Worm (Caenorhabditis elegans) whole organism, L4 larva: ENCODE results near the gene B0024.3.
A peak's percentile ranks its signal among the peaks of the same experiment; 100 is the strongest.

ENCODE experiments used
- F44E2.7 ChIP-seq: fragments of 200-800 bp; sonication (Bioruptor generic); IDR thresholded peaks from 2 replicates; pipeline ENCODE4 v2.1.2; 2022; ENCODE audit warnings: missing genetic modification characterization, missing compliant biosample characterization
- R02D3.7 ChIP-seq: fragments of 150-350 bp; sonication (generic microtip); optimal IDR thresholded peaks from 3 replicates; lab custom pipeline; 2014; ENCODE audit warnings: missing biosample characterization, missing genetic modification characterization
- T20F7.1 ChIP-seq: fragments of 200-800 bp; sonication (Bioruptor generic); optimal IDR thresholded peaks from 2 replicates; lab custom pipeline; 2018; ENCODE audit warnings: mild to moderate bottlenecking, missing genetic modification characterization, missing compliant biosample characterization
- T26A8.4 ChIP-seq: fragments of 200-800 bp; sonication (Bioruptor generic); IDR thresholded peaks from 2 replicates; pipeline ENCODE4 v1.3.6; 2022; ENCODE audit warnings: missing genetic modification characterization, missing compliant biosample characterization
- Y48G9A.11 ChIP-seq: fragments of 200-800 bp; sonication (Bioruptor generic); IDR thresholded peaks from 2 replicates; pipeline ENCODE4 v1.3.6; 2022; ENCODE audit warnings: missing genetic modification reagents, missing genetic modification characterization, missing compliant biosample characterization
- Y75B8A.6 ChIP-seq: fragments of 200-800 bp; sonication (Bioruptor generic); IDR thresholded peaks from 2 replicates; pipeline ENCODE4 v1.3.6; 2022; ENCODE audit warnings: missing genetic modification reagents, missing genetic modification characterization, missing compliant biosample characterization
- ceh-20 ChIP-seq: fragments of 200-800 bp; sonication (Bioruptor generic); IDR thresholded peaks from 2 replicates; pipeline ENCODE4 v1.3.6; 2022; ENCODE audit warnings: missing genetic modification reagents, missing genetic modification characterization, missing compliant biosample characterization
- ceh-28 ChIP-seq: fragments of 150-350 bp; optimal IDR thresholded peaks from 2 replicates; lab custom pipeline; 2014; ENCODE audit warnings: missing biosample characterization, missing genetic modification reagents, missing genetic modification characterization
- ceh-32 ChIP-seq: sonication (generic microtip); optimal IDR thresholded peaks from 2 replicates; lab custom pipeline; 2016; ENCODE audit warnings: mild to moderate bottlenecking, missing genetic modification characterization, missing compliant biosample characterization; ENCODE audit not compliant: poor library complexity
- ceh-62 ChIP-seq: sonication (generic microtip); optimal IDR thresholded peaks from 2 replicates; lab custom pipeline; 2017; ENCODE audit warnings: missing biosample characterization, missing genetic modification characterization
- ceh-82 ChIP-seq: sonication (generic microtip); optimal IDR thresholded peaks from 2 replicates; lab custom pipeline; 2017; ENCODE audit warnings: missing biosample characterization, missing genetic modification characterization
- ctbp-1 ChIP-seq: fragments of 200-800 bp; sonication (Bioruptor generic); IDR thresholded peaks from 2 replicates; pipeline ENCODE4 v1.3.6; 2022; ENCODE audit warnings: missing genetic modification reagents, missing genetic modification characterization, missing compliant biosample characterization
- daf-19 ChIP-seq: fragments of 200-800 bp; sonication (Bioruptor generic); conservative IDR thresholded peaks from 2 replicates; pipeline ENCODE4 v1.3.6; 2022; ENCODE audit warnings: missing genetic modification characterization, missing compliant biosample characterization
- dmd-6 ChIP-seq: fragments of 200-800 bp; sonication (Bioruptor generic); IDR thresholded peaks from 2 replicates; pipeline ENCODE4 v1.3.6; 2022; ENCODE audit warnings: missing genetic modification reagents, missing genetic modification characterization, missing compliant biosample characterization
- dmd-8 ChIP-seq: fragments of 200-800 bp; sonication (Bioruptor generic); IDR thresholded peaks from 2 replicates; pipeline ENCODE4 v1.3.6; 2022; ENCODE audit warnings: missing genetic modification characterization, missing compliant biosample characterization
- duxl-1 ChIP-seq: sonication (generic microtip); optimal IDR thresholded peaks from 2 replicates; lab custom pipeline; 2016; ENCODE audit warnings: mild to moderate bottlenecking, missing genetic modification characterization, moderate library complexity, missing compliant biosample characterization; ENCODE audit not compliant: poor library complexity
- dve-1 ChIP-seq: sonication (generic microtip); optimal IDR thresholded peaks from 2 replicates; lab custom pipeline; 2017; ENCODE audit warnings: antibody characterized with exemption, mild to moderate bottlenecking, missing genetic modification characterization, missing compliant biosample characterization; ENCODE audit not compliant: insufficient read depth
- fkh-10 ChIP-seq: fragments of 150-350 bp; optimal IDR thresholded peaks from 2 replicates; lab custom pipeline; 2014; ENCODE audit warnings: missing biosample characterization, missing genetic modification reagents, missing genetic modification characterization
- fos-1 ChIP-seq: fragments of 150-350 bp; optimal IDR thresholded peaks from 2 replicates; lab custom pipeline; 2014; ENCODE audit warnings: missing biosample characterization, missing genetic modification characterization
- gei-8 ChIP-seq: fragments of 200-800 bp; sonication (Bioruptor generic); optimal IDR thresholded peaks from 2 replicates; lab custom pipeline; 2018; ENCODE audit warnings: mild to moderate bottlenecking, missing genetic modification characterization, missing compliant biosample characterization
- hlh-11 ChIP-seq: fragments of 200-800 bp; sonication (Bioruptor generic); optimal IDR thresholded peaks from 2 replicates; lab custom pipeline; 2018; ENCODE audit warnings: mild to moderate bottlenecking, missing genetic modification characterization, missing compliant biosample characterization
- hlh-30 ChIP-seq: sonication (generic microtip); optimal IDR thresholded peaks from 2 replicates; lab custom pipeline; 2017; ENCODE audit warnings: antibody characterized with exemption, mild to moderate bottlenecking, missing genetic modification characterization, missing compliant biosample characterization; ENCODE audit not compliant: insufficient read depth
- jun-1 ChIP-seq: fragments of 150-350 bp; optimal IDR thresholded peaks from 2 replicates; lab custom pipeline; 2014; ENCODE audit warnings: missing biosample characterization, missing genetic modification reagents, missing genetic modification characterization
- lim-7 ChIP-seq: fragments of 200-800 bp; sonication (Bioruptor generic); IDR thresholded peaks from 2 replicates; pipeline ENCODE4 v1.3.6; 2022; ENCODE audit warnings: missing genetic modification characterization, missing compliant biosample characterization
- lin-13 ChIP-seq: fragments of 150-350 bp; optimal IDR thresholded peaks from 2 replicates; lab custom pipeline; 2014; ENCODE audit warnings: missing biosample characterization, missing genetic modification reagents, missing genetic modification characterization
- lin-15B ChIP-seq: fragments of 150-350 bp; sonication (generic microtip); optimal IDR thresholded peaks from 3 replicates; lab custom pipeline; 2014; ENCODE audit warnings: missing biosample characterization, missing genetic modification characterization
- lsy-2 ChIP-seq, 2 experiments: fragments of 150-350 bp in 1 of 2; sonication (generic microtip) in 1 of 2; optimal IDR thresholded peaks; 2 replicates each; lab custom pipeline; 2014 to 2017; ENCODE audit warnings: missing biosample characterization in 2 of 2, missing genetic modification characterization in 2 of 2
- mep-1 ChIP-seq: fragments of 150-350 bp; sonication (generic microtip); optimal IDR thresholded peaks from 3 replicates; lab custom pipeline; 2014; ENCODE audit warnings: missing biosample characterization, missing genetic modification characterization
- mxl-2 ChIP-seq: fragments of 200-800 bp; sonication (Bioruptor generic); conservative IDR thresholded peaks from 2 replicates; pipeline ENCODE4 v1.3.6; 2022; ENCODE audit warnings: missing genetic modification reagents, missing genetic modification characterization, missing compliant biosample characterization
- mxl-3 ChIP-seq: fragments of 200-800 bp; sonication (Bioruptor generic); optimal IDR thresholded peaks from 2 replicates; lab custom pipeline; 2018; ENCODE audit warnings: mild to moderate bottlenecking, missing genetic modification characterization, missing compliant biosample characterization
- nhr-102 ChIP-seq: sonication (generic microtip); optimal IDR thresholded peaks from 2 replicates; lab custom pipeline; 2016; ENCODE audit warnings: mild to moderate bottlenecking, missing genetic modification characterization, moderate library complexity, missing compliant biosample characterization
- nhr-111 ChIP-seq: fragments of 200-800 bp; sonication (Bioruptor generic); optimal IDR thresholded peaks from 2 replicates; lab custom pipeline; 2018; ENCODE audit warnings: mild to moderate bottlenecking, missing genetic modification characterization, missing compliant biosample characterization
- nhr-25 ChIP-seq: sonication (generic microtip); optimal IDR thresholded peaks from 2 replicates; lab custom pipeline; 2017; ENCODE audit warnings: missing genetic modification characterization, mild to moderate bottlenecking, missing compliant biosample characterization, antibody characterized with exemption, moderate library complexity, borderline replicate concordance; ENCODE audit not compliant: insufficient read depth
- nhr-28 ChIP-seq: fragments of 150-350 bp; optimal IDR thresholded peaks from 2 replicates; lab custom pipeline; 2014; ENCODE audit warnings: missing biosample characterization, missing genetic modification characterization
- nhr-41 ChIP-seq: fragments of 200-800 bp; sonication (Bioruptor generic); IDR thresholded peaks from 2 replicates; pipeline ENCODE4 v1.3.6; 2022; ENCODE audit warnings: missing genetic modification reagents, missing genetic modification characterization, missing compliant biosample characterization
- nhr-42 ChIP-seq: fragments of 200-800 bp; sonication (Bioruptor generic); IDR thresholded peaks from 2 replicates; pipeline ENCODE4 v1.3.6; 2022; ENCODE audit warnings: missing genetic modification characterization, missing compliant biosample characterization
- nhr-48 ChIP-seq: sonication (generic microtip); optimal IDR thresholded peaks from 2 replicates; lab custom pipeline; 2016; ENCODE audit warnings: mild to moderate bottlenecking, missing genetic modification characterization, missing compliant biosample characterization
- nhr-6 ChIP-seq: fragments of 150-350 bp; optimal IDR thresholded peaks from 2 replicates; lab custom pipeline; 2014; ENCODE audit warnings: missing biosample characterization, missing genetic modification characterization
- nhr-76 ChIP-seq: fragments of 150-350 bp; optimal IDR thresholded peaks from 2 replicates; lab custom pipeline; 2014; ENCODE audit warnings: missing biosample characterization, missing genetic modification characterization
- nhr-77 ChIP-seq: fragments of 150-350 bp; optimal IDR thresholded peaks from 2 replicates; lab custom pipeline; 2014; ENCODE audit warnings: missing biosample characterization, missing genetic modification characterization
- pqm-1 ChIP-seq: sonication (generic microtip); optimal IDR thresholded peaks from 2 replicates; lab custom pipeline; 2017; ENCODE audit warnings: missing biosample characterization, missing genetic modification characterization
- saeg-2 ChIP-seq: fragments of 200-800 bp; sonication (Bioruptor generic); IDR thresholded peaks from 2 replicates; pipeline ENCODE4 v1.3.6; 2022; ENCODE audit warnings: missing genetic modification reagents, missing genetic modification characterization, missing compliant biosample characterization
- skn-1 ChIP-seq: fragments of 150-350 bp; optimal IDR thresholded peaks from 2 replicates; lab custom pipeline; 2014; ENCODE audit warnings: missing biosample characterization, missing genetic modification characterization
- snpc-4 ChIP-seq: fragments of 150-350 bp; optimal IDR thresholded peaks from 2 replicates; lab custom pipeline; 2014; ENCODE audit warnings: missing biosample characterization, missing genetic modification characterization
- tra-1 ChIP-seq: fragments of 200-800 bp; sonication (Bioruptor generic); IDR thresholded peaks from 2 replicates; pipeline ENCODE4 v1.3.6; 2022; ENCODE audit warnings: missing genetic modification reagents, missing genetic modification characterization, missing compliant biosample characterization
- unc-39 ChIP-seq: sonication (generic microtip); optimal IDR thresholded peaks from 2 replicates; lab custom pipeline; 2017; ENCODE audit warnings: missing biosample characterization, missing genetic modification characterization
- unc-62 ChIP-seq, 3 experiments: fragments of 150-350 bp in 1 of 3; sonication (generic microtip); optimal IDR thresholded peaks in 2 of 3; peaks in 1 of 3; 1 replicate in 1 of 3; 2 replicates in 2 of 3; lab custom pipeline; 2014 to 2017; ENCODE audit warnings: missing biosample characterization in 3 of 3, missing genetic modification characterization in 3 of 3, missing genetic modification reagents in 3 of 3, missing genotype in 1 of 3
- vab-7 ChIP-seq: fragments of 200-800 bp; sonication (Bioruptor generic); IDR thresholded peaks from 2 replicates; pipeline ENCODE4 v1.3.6; 2022; ENCODE audit warnings: missing genetic modification reagents, missing genetic modification characterization, missing compliant biosample characterization
- zfp-3 ChIP-seq: fragments of 200-800 bp; sonication (Bioruptor generic); conservative IDR thresholded peaks from 2 replicates; pipeline ENCODE4 v1.3.6; 2022; ENCODE audit warnings: missing genetic modification reagents, missing genetic modification characterization, missing compliant biosample characterization
- ztf-11 ChIP-seq: fragments of 150-350 bp; optimal IDR thresholded peaks from 2 replicates; lab custom pipeline; 2014; ENCODE audit warnings: missing biosample characterization, missing genetic modification characterization

B0024.3 gene

DNA sequence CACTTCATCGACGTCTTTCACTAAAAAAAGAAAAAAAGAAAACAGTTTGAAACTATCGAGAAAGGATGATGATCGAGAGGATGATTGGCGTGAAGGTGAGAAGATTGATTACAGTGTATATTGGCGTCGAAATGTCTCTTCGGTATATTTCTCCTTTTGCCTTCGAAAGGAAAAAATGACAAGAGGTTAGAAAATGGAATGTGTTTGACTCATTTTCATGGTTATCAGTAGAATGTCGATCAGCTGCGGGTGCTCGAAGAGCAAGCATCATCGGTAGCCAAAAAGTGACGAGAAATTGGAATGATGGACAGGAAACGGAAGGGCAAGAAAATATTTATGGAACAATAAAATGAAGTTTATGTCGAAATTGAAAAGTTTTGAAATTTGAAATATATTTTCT is 46.5 kb downstream of the B0024.3 start:
- TF ChIP-seq pqm-1 (tag; lab: Kevin White, UChicago), result peak; percentile 20
- TF ChIP-seq ctbp-1 (GFP tag; lab: Robert Waterston, UW), result no peak
- TF ChIP-seq mep-1 (tag; lab: Kevin White, UChicago), result no peak
- no peak for TF ChIP-seq gei-8 (GFP tag; lab: Kevin White, UChicago)
- 0 out of 2 replicates have a peak, but pooled peaks have one; percentile 21 for TF ChIP-seq ceh-20 (GFP tag; lab: Robert Waterston, UW)
- no peak for TF ChIP-seq nhr-6 (tag; lab: Kevin White, UChicago)
- no peak for TF ChIP-seq nhr-102 (tag; lab: Kevin White, UChicago)
- TF ChIP-seq nhr-42, result no peak
- TF ChIP-seq nhr-25 (tag; lab: Kevin White, UChicago), result no peak
- TF ChIP-seq snpc-4 (tag; lab: Kevin White, UChicago), result no peak
- peak; percentile 98 for TF ChIP-seq dmd-6 (GFP tag; lab: Robert Waterston, UW)
- no peak for TF ChIP-seq skn-1 (tag; lab: Kevin White, UChicago)
- TF ChIP-seq ceh-82 (tag; lab: Kevin White, UChicago), result no peak
- no peak for TF ChIP-seq saeg-2 (GFP tag; lab: Robert Waterston, UW)
- peak; percentile 47 for TF ChIP-seq nhr-28
- no peak for TF ChIP-seq unc-39 (tag; lab: Kevin White, UChicago)
- no peak for TF ChIP-seq nhr-111
- TF ChIP-seq daf-19 (GFP tag; lab: Robert Waterston, UW), result no peak
- TF ChIP-seq T26A8.4, result no peak
- TF ChIP-seq fkh-10, result no peak
- no peak for TF ChIP-seq ztf-11 (tag; lab: Kevin White, UChicago)
- TF ChIP-seq nhr-48 (tag; lab: Kevin White, UChicago), result peak; percentile 74
- no peak for TF ChIP-seq Y75B8A.6 (GFP tag; lab: Robert Waterston, UW)
- peak; percentile 43 for TF ChIP-seq dve-1
- TF ChIP-seq lin-15B, result no peak
- peak; percentile 58; the same call in 1 of the 2 replicates for TF ChIP-seq tra-1 (GFP tag; lab: Robert Waterston, UW)
- peak; percentile 63 for TF ChIP-seq hlh-11 (tag; lab: Kevin White, UChicago)
- TF ChIP-seq ceh-28, result no peak
- TF ChIP-seq, all 104 proteins: peak for 8

DNA sequence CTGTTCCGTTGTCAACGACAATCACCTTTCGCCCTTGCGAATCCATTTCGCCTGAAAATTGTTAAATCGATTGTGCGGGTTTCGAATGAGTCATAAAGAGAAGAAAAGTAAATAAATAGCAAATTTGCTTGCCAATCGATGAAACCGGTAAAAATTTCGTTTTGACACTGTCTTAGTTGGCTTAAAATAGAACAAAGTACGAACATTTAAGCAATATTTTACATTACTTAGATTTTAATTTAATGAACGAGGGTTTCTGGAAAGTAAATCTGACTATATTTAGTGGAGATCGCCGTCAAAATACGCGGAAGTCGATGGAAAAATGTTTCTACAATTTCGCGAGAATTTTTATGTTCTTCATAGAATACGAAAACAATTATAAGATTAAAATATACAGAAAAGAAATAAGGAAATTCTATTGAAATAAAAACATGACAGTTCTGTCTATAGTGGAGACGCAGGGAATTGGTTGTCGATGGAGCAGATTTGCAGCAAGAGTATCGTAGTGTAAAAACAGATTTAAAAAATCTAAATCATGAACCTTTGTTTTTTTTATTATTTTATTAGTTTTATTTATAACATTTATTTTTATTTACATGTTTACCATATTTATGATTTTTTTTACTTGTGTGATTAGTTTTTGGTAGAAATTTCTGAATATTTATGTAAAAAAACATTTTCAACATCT is 51.1 kb downstream of the B0024.3 start, which contains the start of gene arx-2:
arx-2 (minus strand) TSS at position 51 of the 688 bp plus-strand sequence.
- TF ChIP-seq Y48G9A.11 (GFP tag; lab: Robert Waterston, UW), result no peak
- TF ChIP-seq lsy-2 (tag; optimal IDR thresholded peaks at IDR 0.05; lab: Kevin White, UChicago), result peak in 1 of 2 experiments; percentile 61
- TF ChIP-seq mxl-3 (GFP tag; lab: Kevin White, UChicago), result no peak
- TF ChIP-seq jun-1 (tag; lab: Kevin White, UChicago), result no peak
- TF ChIP-seq lim-7 (GFP tag; lab: Robert Waterston, UW), result no peak
- TF ChIP-seq ceh-82 (tag; lab: Kevin White, UChicago), result no peak
- no peak for TF ChIP-seq lin-13 (GFP tag; lab: Kevin White, UChicago)
- TF ChIP-seq F44E2.7, result no peak
- peak; percentile 41 for TF ChIP-seq dve-1
- no peak for TF ChIP-seq mxl-2 (GFP tag; lab: Robert Waterston, UW)
- TF ChIP-seq unc-62 (GFP tag; optimal IDR thresholded peaks at IDR 0.05 in 1 of 2; lab: Kevin White, UChicago), result no peak
- no peak for TF ChIP-seq unc-62 (tag; optimal IDR thresholded peaks at IDR 0.05; lab: Kevin White, UChicago)
- no peak for TF ChIP-seq vab-7 (GFP tag; lab: Robert Waterston, UW)
- no peak for TF ChIP-seq fos-1 (tag; lab: Kevin White, UChicago)
- TF ChIP-seq mep-1 (tag; lab: Kevin White, UChicago), result peak; percentile 56
- no peak for TF ChIP-seq zfp-3
- peak; percentile 53 for TF ChIP-seq nhr-77
- TF ChIP-seq nhr-41 (GFP tag; lab: Robert Waterston, UW), result no peak
- peak; percentile 29 for TF ChIP-seq hlh-30
- TF ChIP-seq ceh-62 (tag; lab: Kevin White, UChicago), result no peak
- peak; percentile 27 for TF ChIP-seq T20F7.1
- TF ChIP-seq ceh-20 (GFP tag; lab: Robert Waterston, UW), result no peak
- no peak for TF ChIP-seq ceh-32 (tag; lab: Kevin White, UChicago)
- no peak for TF ChIP-seq dmd-8 (GFP tag; lab: Robert Waterston, UW)
- no peak for TF ChIP-seq nhr-76 (tag; lab: Kevin White, UChicago)
- TF ChIP-seq duxl-1 (tag; lab: Kevin White, UChicago), result no peak
- TF ChIP-seq R02D3.7, result no peak
